Worm (Caenorhabditis elegans) whole organism, young adult: Measurements from ENCODE around the gene best-13.
A peak's percentile ranks its signal among the peaks of the same experiment; 100 is the strongest.

Experiments used
- F22D6.2 ChIP-seq: sonication (generic microtip); optimal IDR thresholded peaks from 2 replicates; lab custom pipeline; 2016; ENCODE audit warnings: mild to moderate bottlenecking, missing genetic modification characterization, missing compliant biosample characterization
- F23B12.7 ChIP-seq: sonication (generic microtip); optimal IDR thresholded peaks from 2 replicates; lab custom pipeline; 2017; ENCODE audit warnings: missing genetic modification characterization, mild to moderate bottlenecking, missing compliant biosample characterization, antibody characterized with exemption, moderate library complexity; ENCODE audit not compliant: insufficient read depth
- F33H1.4 ChIP-seq: fragments of 200-800 bp; sonication (Bioruptor generic); IDR thresholded peaks from 2 replicates; pipeline ENCODE4 v1.3.6; 2022; ENCODE audit warnings: missing genetic modification reagents, missing genetic modification characterization, missing compliant biosample characterization
- F57A8.1 ChIP-seq: fragments of 200-800 bp; sonication (Bioruptor generic); optimal IDR thresholded peaks from 2 replicates; lab custom pipeline; 2018; ENCODE audit warnings: mild to moderate bottlenecking, missing genetic modification characterization, moderate library complexity, missing compliant biosample characterization
- T07F8.4 ChIP-seq: sonication (generic microtip); optimal IDR thresholded peaks from 2 replicates; lab custom pipeline; 2016; ENCODE audit warnings: mild to moderate bottlenecking, missing genetic modification characterization, moderate library complexity, missing compliant biosample characterization
- T26A5.8 ChIP-seq: sonication (generic microtip); optimal IDR thresholded peaks from 2 replicates; lab custom pipeline; 2016; ENCODE audit warnings: missing genetic modification characterization, missing compliant biosample characterization
- Y53F4B.3 ChIP-seq: fragments of 200-800 bp; sonication (Bioruptor generic); IDR thresholded peaks from 2 replicates; pipeline ENCODE4 v1.3.6; 2022; ENCODE audit warnings: missing genetic modification reagents, missing genetic modification characterization, missing compliant biosample characterization
- Y95B8A.8 ChIP-seq: fragments of 200-800 bp; sonication (Bioruptor generic); IDR thresholded peaks from 2 replicates; pipeline ENCODE4 v1.3.6; 2022; ENCODE audit warnings: missing genetic modification reagents, missing genetic modification characterization, missing compliant biosample characterization
- ZK185.1 ChIP-seq: sonication (generic microtip); optimal IDR thresholded peaks from 2 replicates; lab custom pipeline; 2016; ENCODE audit warnings: mild to moderate bottlenecking, missing genetic modification characterization, missing compliant biosample characterization; ENCODE audit not compliant: poor library complexity, severe bottlenecking
- atf-7 ChIP-seq: sonication (generic microtip); optimal IDR thresholded peaks from 2 replicates; lab custom pipeline; 2017; ENCODE audit warnings: mild to moderate bottlenecking, missing genetic modification characterization, missing compliant biosample characterization
- attf-5 ChIP-seq: fragments of 200-800 bp; sonication (Bioruptor generic); optimal IDR thresholded peaks from 2 replicates; lab custom pipeline; 2018; ENCODE audit warnings: mild to moderate bottlenecking, missing genetic modification characterization, missing compliant biosample characterization
- bed-2 ChIP-seq: fragments of 200-800 bp; sonication (Bioruptor generic); IDR thresholded peaks from 2 replicates; pipeline ENCODE4 v1.3.6; 2022; ENCODE audit warnings: missing genetic modification reagents, missing genetic modification characterization, missing compliant biosample characterization
- cebp-1 ChIP-seq, 2 experiments: fragments of 200-800 bp in 1 of 2; sonication (Bioruptor generic) in 1 of 2; sonication (generic microtip) in 1 of 2; IDR thresholded peaks in 1 of 2; optimal IDR thresholded peaks in 1 of 2; 2 replicates each; pipeline versions ENCODE4 v1.3.6 to Lab custom; 2017 to 2022; ENCODE audit warnings: missing compliant biosample characterization in 2 of 2, missing genetic modification characterization in 2 of 2, mild to moderate bottlenecking in 1 of 2, missing genetic modification reagents in 1 of 2, moderate library complexity in 1 of 2
- ceh-40 ChIP-seq: fragments of 200-800 bp; sonication (Bioruptor generic); IDR thresholded peaks from 2 replicates; pipeline ENCODE4 v1.3.6; 2022; ENCODE audit warnings: missing genetic modification characterization, missing compliant biosample characterization
- die-1 ChIP-seq: sonication (generic microtip); optimal IDR thresholded peaks from 2 replicates; lab custom pipeline; 2016; ENCODE audit warnings: missing genotype, mild to moderate bottlenecking, missing genetic modification characterization, missing compliant biosample characterization
- dox-1 ChIP-seq: fragments of 200-800 bp; sonication (Bioruptor generic); IDR thresholded peaks from 2 replicates; pipeline ENCODE4 v1.3.6; 2022; ENCODE audit warnings: missing genetic modification reagents, missing genetic modification characterization, missing compliant biosample characterization
- dpl-1 ChIP-seq: fragments of 150-350 bp; optimal IDR thresholded peaks from 2 replicates; lab custom pipeline; 2014; ENCODE audit warnings: missing biosample characterization, missing genetic modification reagents, missing genetic modification characterization
- egl-18 ChIP-seq: fragments of 200-800 bp; sonication (Bioruptor generic); IDR thresholded peaks from 2 replicates; pipeline ENCODE4 v1.3.6; 2022; ENCODE audit warnings: missing genetic modification reagents, missing genetic modification characterization, missing compliant biosample characterization
- ets-4 ChIP-seq: fragments of 200-800 bp; sonication (Bioruptor generic); optimal IDR thresholded peaks from 2 replicates; lab custom pipeline; 2018; ENCODE audit warnings: mild to moderate bottlenecking, missing genetic modification characterization, missing compliant biosample characterization
- fkh-3 ChIP-seq: sonication (generic microtip); optimal IDR thresholded peaks from 2 replicates; lab custom pipeline; 2016; ENCODE audit warnings: mild to moderate bottlenecking, missing genetic modification characterization, missing compliant biosample characterization
- gei-17 ChIP-seq: fragments of 200-800 bp; sonication (Bioruptor generic); optimal IDR thresholded peaks from 2 replicates; lab custom pipeline; 2018; ENCODE audit warnings: mild to moderate bottlenecking, missing genetic modification characterization, missing compliant biosample characterization
- him-1 ChIP-seq: sonication (generic microtip); optimal IDR thresholded peaks from 2 replicates; lab custom pipeline; 2016; ENCODE audit warnings: missing genotype, missing genetic modification reagents, missing genetic modification characterization, missing compliant biosample characterization
- hmg-1.2 ChIP-seq: fragments of 200-800 bp; sonication (Bioruptor generic); IDR thresholded peaks from 2 replicates; pipeline ENCODE4 v1.3.6; 2022; ENCODE audit warnings: missing genetic modification reagents, missing genetic modification characterization, missing compliant biosample characterization
- hmg-20 ChIP-seq: fragments of 200-800 bp; sonication (Bioruptor generic); IDR thresholded peaks from 2 replicates; pipeline ENCODE4 v1.3.6; 2022; ENCODE audit warnings: missing genetic modification reagents, missing genetic modification characterization, missing compliant biosample characterization
- lag-1 ChIP-seq: fragments of 200-800 bp; sonication (Bioruptor generic); IDR thresholded peaks from 2 replicates; pipeline ENCODE4 v1.3.6; 2022; ENCODE audit warnings: missing genetic modification reagents, missing genetic modification characterization, missing compliant biosample characterization
- let-526 ChIP-seq: fragments of 200-800 bp; sonication (Bioruptor generic); IDR thresholded peaks from 2 replicates; pipeline ENCODE4 v1.3.6; 2022; ENCODE audit warnings: missing genetic modification reagents, missing genetic modification characterization, missing compliant biosample characterization
- let-607 ChIP-seq, 2 experiments: fragments of 200-800 bp in 1 of 2; sonication (Bioruptor generic) in 1 of 2; sonication (generic microtip) in 1 of 2; optimal IDR thresholded peaks; 2 replicates each; lab custom pipeline; 2016 to 2018; ENCODE audit warnings: mild to moderate bottlenecking in 2 of 2, missing compliant biosample characterization in 2 of 2, missing genetic modification characterization in 2 of 2, moderate library complexity in 2 of 2, missing genotype in 1 of 2
- lin-40 ChIP-seq: sonication (generic microtip); optimal IDR thresholded peaks from 2 replicates; lab custom pipeline; 2016; ENCODE audit warnings: missing genetic modification characterization, mild to moderate bottlenecking, missing compliant biosample characterization, missing genotype, missing genetic modification reagents
- lir-1 ChIP-seq: fragments of 200-800 bp; sonication (Bioruptor generic); conservative IDR thresholded peaks from 2 replicates; pipeline ENCODE4 v1.3.6; 2022; ENCODE audit warnings: missing genetic modification reagents, missing genetic modification characterization, missing compliant biosample characterization
- mes-4 ChIP-seq: sonication (generic microtip); optimal IDR thresholded peaks from 2 replicates; lab custom pipeline; 2016; ENCODE audit warnings: missing genotype, missing genetic modification characterization, missing compliant biosample characterization
- mxl-1 ChIP-seq: sonication (generic microtip); optimal IDR thresholded peaks from 2 replicates; lab custom pipeline; 2016; ENCODE audit warnings: missing genetic modification characterization, missing compliant biosample characterization
- nhr-80 ChIP-seq: sonication (generic microtip); optimal IDR thresholded peaks from 2 replicates; lab custom pipeline; 2016; ENCODE audit warnings: missing genetic modification characterization, missing compliant biosample characterization
- rec-8 ChIP-seq, 2 experiments: sonication (generic microtip); optimal IDR thresholded peaks; 2 replicates each; lab custom pipeline; 2016; ENCODE audit warnings: mild to moderate bottlenecking in 2 of 2, missing genetic modification characterization in 2 of 2, missing genetic modification reagents in 2 of 2, missing genotype in 2 of 2, missing biosample characterization in 1 of 2, missing compliant biosample characterization in 1 of 2, moderate library complexity in 1 of 2
- sdz-38 ChIP-seq: sonication (generic microtip); optimal IDR thresholded peaks from 2 replicates; lab custom pipeline; 2016; ENCODE audit warnings: missing genotype, missing genetic modification characterization, missing compliant biosample characterization
- snpc-1.3 ChIP-seq: sonication (generic microtip); optimal IDR thresholded peaks from 2 replicates; lab custom pipeline; 2017; ENCODE audit warnings: missing genetic modification characterization, mild to moderate bottlenecking, missing compliant biosample characterization, antibody characterized with exemption, moderate library complexity, missing genotype, missing genetic modification reagents; ENCODE audit not compliant: insufficient read depth
- snpc-3.4 ChIP-seq: sonication (generic microtip); optimal IDR thresholded peaks from 2 replicates; lab custom pipeline; 2017; ENCODE audit warnings: missing genetic modification characterization, mild to moderate bottlenecking, missing compliant biosample characterization, antibody characterized with exemption, moderate library complexity, missing genotype, missing genetic modification reagents
- snpc-4 ChIP-seq, 5 experiments: fragments of 150-350 bp in 1 of 5; sonication (generic microtip) in 4 of 5; optimal IDR thresholded peaks; 2 replicates each; lab custom pipeline; 2014 to 2018; ENCODE audit warnings: missing genetic modification characterization in 5 of 5, missing biosample characterization in 3 of 5, antibody characterized with exemption in 2 of 5, mild to moderate bottlenecking in 2 of 5, missing compliant biosample characterization in 2 of 5, missing genotype in 2 of 5, moderate library complexity in 2 of 5, missing genetic modification reagents in 1 of 5
- somi-1 ChIP-seq: fragments of 200-800 bp; sonication (Bioruptor generic); optimal IDR thresholded peaks from 2 replicates; lab custom pipeline; 2018; ENCODE audit warnings: mild to moderate bottlenecking, missing genetic modification characterization, missing compliant biosample characterization
- tbp1 ChIP-seq: fragments of 200-800 bp; sonication (Bioruptor generic); optimal IDR thresholded peaks from 2 replicates; lab custom pipeline; 2018; ENCODE audit warnings: mild to moderate bottlenecking, missing genetic modification characterization, missing compliant biosample characterization
- tbx-9 ChIP-seq: sonication (generic microtip); optimal IDR thresholded peaks from 2 replicates; lab custom pipeline; 2016; ENCODE audit warnings: borderline replicate concordance, missing genetic modification characterization, inconsistent platforms, missing compliant biosample characterization
- zfh-2 ChIP-seq: fragments of 200-800 bp; sonication (Bioruptor generic); conservative IDR thresholded peaks from 2 replicates; pipeline ENCODE4 v1.3.6; 2022; ENCODE audit warnings: missing genetic modification reagents, missing genetic modification characterization, missing compliant biosample characterization
- ztf-25 ChIP-seq: fragments of 200-800 bp; sonication (Bioruptor generic); IDR thresholded peaks from 2 replicates; pipeline ENCODE4 v1.3.6; 2022; ENCODE audit warnings: missing genetic modification reagents, missing genetic modification characterization, missing compliant biosample characterization
- ztf-3 ChIP-seq: fragments of 200-800 bp; sonication (Bioruptor generic); optimal IDR thresholded peaks from 2 replicates; lab custom pipeline; 2018; ENCODE audit warnings: mild to moderate bottlenecking, missing genetic modification characterization, missing compliant biosample characterization

Gene best-13

ce11 chrIV:9875646-9876045, 28.1 kb upstream of the best-13 start:
- TF ChIP-seq nhr-80 (tag; lab: Kevin White, UChicago) (peak; percentile 89), let-607 (tag; optimal IDR thresholded peaks at IDR 0.05; lab: Kevin White, UChicago) (peak in 1 of 2 experiments; percentile 8), Y53F4B.3 (GFP tag; lab: Robert Waterston, UW) (no peak), atf-7 (tag; lab: Kevin White, UChicago) (peak; percentile 0), T26A5.8 (no peak), lag-1 (GFP tag; lab: Robert Waterston, UW) (no peak), mes-4 (no peak), rec-8 (tag; optimal IDR thresholded peaks at IDR 0.05; lab: Kevin White, UChicago) (no peak), attf-5 (GFP tag; lab: Kevin White, UChicago) (peak; percentile 14), ZK185.1 (no peak), lin-40 (tag; lab: Kevin White, UChicago) (peak; percentile 52), cebp-1 (GFP tag; IDR thresholded peaks at IDR 0.05; lab: Robert Waterston, UW) (no peak), cebp-1 (tag; optimal IDR thresholded peaks at IDR 0.05; lab: Kevin White, UChicago) (peak; percentile 47)
- TF ChIP-seq, all 124 proteins: peak for 6

ce11 chrIV:9878893-9879379, 24.8 kb upstream of the best-13 start, which contains the start of gene nhr-4:
TSS of gene nhr-4 (plus strand) at chrIV:9879329.
- TF ChIP-seq ceh-40, result no peak
- no peak for TF ChIP-seq ztf-25
- TF ChIP-seq let-526 (GFP tag; lab: Robert Waterston, UW), result no peak
- TF ChIP-seq zfh-2 (GFP tag; lab: Robert Waterston, UW), result no peak
- no peak for TF ChIP-seq sdz-38 (tag; lab: Kevin White, UChicago)
- no peak for TF ChIP-seq fkh-3 (tag; lab: Kevin White, UChicago)
- TF ChIP-seq mxl-1, result no peak

ce11 chrIV:9884257-9884656, 19.5 kb upstream of the best-13 start, which contains the start of the genes prp-18 and mccc-1:
TSS of gene prp-18 (minus strand) at chrIV:9884383.
TSS of gene mccc-1 (plus strand) at chrIV:9884570.
- TF ChIP-seq dox-1 (GFP tag; lab: Robert Waterston, UW) (peak; percentile 50; the same call in 1 of the 2 replicates), F23B12.7 (tag; lab: Kevin White, UChicago) (peak; percentile 63), Y95B8A.8 (GFP tag; lab: Robert Waterston, UW) (no peak), egl-18 (GFP tag; lab: Robert Waterston, UW) (no peak), hmg-20 (GFP tag; lab: Robert Waterston, UW) (no peak), dpl-1 (GFP tag; lab: Kevin White, UChicago) (peak; percentile 20), bed-2 (GFP tag; lab: Robert Waterston, UW) (no peak), tbp1 (GFP tag; lab: Kevin White, UChicago) (no peak), snpc-3.4 (peak; percentile 8), hmg-1.2 (GFP tag; lab: Robert Waterston, UW) (peak; percentile 77; the same call in 1 of the 2 replicates), ztf-25 (no peak), ztf-3 (GFP tag; lab: Kevin White, UChicago) (no peak), lir-1 (GFP tag; lab: Robert Waterston, UW) (no peak), attf-5 (GFP tag; lab: Kevin White, UChicago) (peak; percentile 25), ets-4 (no peak), tbx-9 (tag; lab: Kevin White, UChicago) (no peak), F57A8.1 (GFP tag; lab: Kevin White, UChicago) (no peak), nhr-80 (tag; lab: Kevin White, UChicago) (peak; percentile 33), gei-17 (no peak), die-1 (tag; lab: Kevin White, UChicago) (no peak), F22D6.2 (tag; lab: Kevin White, UChicago) (no peak), T26A5.8 (no peak), him-1 (tag; lab: Kevin White, UChicago) (peak; percentile 23), snpc-4 (GFP tag; optimal IDR thresholded peaks at IDR 0.05; lab: Kevin White, UChicago) (no peak), snpc-4 (tag; optimal IDR thresholded peaks at IDR 0.05; lab: Kevin White, UChicago) (peak in 2 of 4 experiments; percentile 35 to 44), F33H1.4 (peak; percentile 47; the same call in 1 of the 2 replicates), snpc-1.3 (tag; lab: Kevin White, UChicago) (peak; percentile 16), T07F8.4 (tag; lab: Kevin White, UChicago) (no peak), rec-8 (tag; optimal IDR thresholded peaks at IDR 0.05; lab: Kevin White, UChicago) (no peak), somi-1 (GFP tag; lab: Kevin White, UChicago) (no peak)
